Fruit fly (Drosophila melanogaster): Measurements from ENCODE around the gene cav.

The cav gene

DNA sequence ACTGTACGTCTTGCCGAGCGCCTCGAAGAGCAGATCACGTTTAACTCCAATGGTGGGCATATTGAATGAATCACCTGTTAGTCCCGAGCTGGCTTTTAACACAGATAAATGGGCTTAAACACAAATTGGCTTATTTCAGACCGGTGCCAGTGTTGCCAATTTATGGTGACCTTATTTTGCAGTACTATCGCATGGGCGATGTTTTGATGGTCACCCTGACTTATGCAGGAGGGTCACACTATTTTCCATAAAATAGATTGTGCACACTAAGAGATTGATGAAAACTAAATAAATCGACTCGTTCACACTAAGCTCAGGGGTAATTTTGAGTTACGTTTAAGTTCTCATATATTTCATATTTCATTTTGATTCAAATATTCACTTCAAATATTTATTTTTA, 31.6 kb downstream of the cav start, which contains the start of gene beta-PheRS:
beta-PheRS (minus strand) TSS at position 186 of the 400 bp plus-strand sequence.
- no peak for TF ChIP-seq CG12605 (GFP tag; IDR thresholded peaks at IDR 0.05)
- peak; percentile 11; the same call in 1 of the 3 replicates for TF ChIP-seq fd96Ca (GFP tag; IDR thresholded peaks at IDR 0.05)

DNA sequence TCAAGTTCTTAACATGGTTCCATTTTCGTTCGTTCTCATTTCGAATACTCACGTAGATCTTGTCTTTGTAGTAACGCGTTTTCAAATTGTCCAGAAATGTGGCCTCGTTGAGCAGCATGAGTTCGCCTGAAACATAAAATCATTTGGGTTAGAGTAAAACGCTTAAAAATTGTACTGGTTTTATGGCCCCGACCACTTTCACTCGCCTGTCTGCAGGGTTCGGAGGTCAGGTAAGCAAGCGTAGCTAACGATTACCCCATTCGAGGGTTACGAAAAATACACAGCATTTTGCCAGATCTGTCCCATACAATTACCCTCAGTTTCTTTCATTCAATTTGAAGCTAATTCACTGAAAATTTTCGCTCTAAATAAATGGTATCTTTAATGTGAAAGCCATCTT, 37.4 kb downstream of the cav start:
- TF ChIP-seq Snoo (tag; optimal IDR thresholded peaks at IDR 0.05) (no peak), Pif1B (GFP tag; optimal IDR thresholded peaks at IDR 0.05) (no peak), CG15710 (tag; optimal IDR thresholded peaks at IDR 0.05) (no peak), CG10348 (GFP tag; IDR thresholded peaks at IDR 0.05) (no peak), CG8301 (tag; optimal IDR thresholded peaks at IDR 0.05) (no peak), fd96Ca (GFP tag; IDR thresholded peaks at IDR 0.05) (no peak), EcR (GFP tag; optimal IDR thresholded peaks at IDR 0.05) (no peak), Pif1A (GFP tag; optimal IDR thresholded peaks at IDR 0.05) (no peak), CG8159 (tag; optimal IDR thresholded peaks at IDR 0.05) (no peak), CG13204 (GFP tag; optimal IDR thresholded peaks at IDR 0.05) (no peak), D1 (tag; optimal IDR thresholded peaks at IDR 0.05) (no peak), CG9948 (tag; optimal IDR thresholded peaks at IDR 0.05) (no peak)

DNA sequence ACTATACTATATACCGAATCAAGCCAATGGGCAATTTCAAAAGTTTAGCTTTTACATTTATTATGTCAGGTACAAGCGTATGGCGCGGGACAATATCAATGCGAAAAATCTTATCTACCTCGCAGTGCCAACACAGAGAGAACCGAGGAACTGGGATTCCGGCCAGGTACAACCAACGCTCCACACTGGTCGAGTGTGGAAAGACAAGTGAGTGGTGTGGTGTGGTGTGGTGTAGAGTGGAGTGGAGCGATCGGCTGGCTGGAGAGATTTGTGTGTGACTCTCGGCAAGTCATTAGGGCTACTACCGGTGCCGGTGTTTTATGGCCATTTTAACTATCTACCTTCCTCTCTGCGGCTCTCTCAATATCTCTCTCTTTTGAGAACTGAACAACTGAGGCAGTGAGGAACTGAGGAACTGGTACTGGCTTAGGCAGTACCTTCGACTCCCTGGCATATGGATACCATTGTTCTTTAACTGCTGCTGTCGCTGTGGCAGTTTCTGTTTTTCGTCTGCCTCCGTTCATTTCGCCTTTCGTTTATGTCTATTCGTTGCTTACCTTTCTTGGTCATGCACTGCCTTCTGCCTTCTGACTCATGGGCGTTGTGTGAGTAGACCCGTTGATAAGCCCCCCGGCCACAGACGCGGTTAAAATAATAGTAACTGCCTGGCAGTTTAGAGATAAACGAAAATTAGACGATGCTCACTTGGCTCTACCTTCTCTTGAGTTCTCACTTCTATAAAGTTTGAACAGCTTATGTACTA, 38.6 kb downstream of the cav start:
- TF ChIP-seq CG8301 (tag; optimal IDR thresholded peaks at IDR 0.05) (peak; percentile 89), EcR (GFP tag; optimal IDR thresholded peaks at IDR 0.05) (peak; percentile 75), CG34367 (tag; optimal IDR thresholded peaks at IDR 0.05) (peak; percentile 97), Pif1B (GFP tag; optimal IDR thresholded peaks at IDR 0.05) (peak; percentile 93), CG12605 (GFP tag; IDR thresholded peaks at IDR 0.05) (peak; percentile 88), Snoo (tag; optimal IDR thresholded peaks at IDR 0.05) (peak; percentile 93), Ets98B (GFP tag; IDR thresholded peaks at IDR 0.05) (peak; percentile 88), CG8159 (tag; optimal IDR thresholded peaks at IDR 0.05) (peak; percentile 97), CG10348 (GFP tag; IDR thresholded peaks at IDR 0.05) (peak; percentile 71), CG17806 (tag; optimal IDR thresholded peaks at IDR 0.05) (peak; percentile 96), CG4496 (GFP tag; IDR thresholded peaks at IDR 0.05) (peak; percentile 96), rn (GFP tag; IDR thresholded peaks at IDR 0.05) (peak; percentile 63; the same call in 1 of the 2 replicates), CG9948 (tag; optimal IDR thresholded peaks at IDR 0.05) (peak; percentile 96), CG32121 (GFP tag; IDR thresholded peaks at IDR 0.05) (peak; percentile 80), D1 (tag; optimal IDR thresholded peaks at IDR 0.05) (no peak), CG13204 (GFP tag; optimal IDR thresholded peaks at IDR 0.05) (peak; percentile 92), CG15710 (tag; optimal IDR thresholded peaks at IDR 0.05) (peak; percentile 98), gl (tag; optimal IDR thresholded peaks at IDR 0.05) (peak; percentile 96), fd96Ca (GFP tag; IDR thresholded peaks at IDR 0.05) (peak; percentile 94), CG14655 (GFP tag; optimal IDR thresholded peaks at IDR 0.05) (no peak), Pif1A (GFP tag; optimal IDR thresholded peaks at IDR 0.05) (peak; percentile 95)

DNA sequence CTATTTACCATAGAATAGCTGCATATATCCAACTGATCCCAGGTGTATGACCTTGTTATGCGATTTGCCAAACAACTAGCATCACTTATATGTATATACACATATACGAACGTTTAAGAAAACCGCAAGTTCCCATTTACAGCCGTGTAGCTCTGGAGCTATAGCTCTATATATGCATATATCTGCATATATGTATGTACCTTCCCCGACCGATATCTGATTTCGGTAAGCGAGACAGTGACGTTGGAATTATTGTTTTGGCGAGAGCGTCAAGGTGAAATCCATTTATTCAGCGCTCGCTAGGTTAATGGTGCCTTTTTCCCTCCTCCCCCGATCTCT, 39.1 kb downstream of the cav start:
- TF ChIP-seq CG12605 (GFP tag; IDR thresholded peaks at IDR 0.05) (no peak), CG17806 (tag; optimal IDR thresholded peaks at IDR 0.05) (no peak), gl (tag; optimal IDR thresholded peaks at IDR 0.05) (no peak), CG8301 (tag; optimal IDR thresholded peaks at IDR 0.05) (no peak), rn (GFP tag; IDR thresholded peaks at IDR 0.05) (no peak), Pif1B (GFP tag; optimal IDR thresholded peaks at IDR 0.05) (no peak), CG10348 (GFP tag; IDR thresholded peaks at IDR 0.05) (no peak), EcR (GFP tag; optimal IDR thresholded peaks at IDR 0.05) (no peak), fd96Ca (GFP tag; IDR thresholded peaks at IDR 0.05) (no peak), CG9948 (tag; optimal IDR thresholded peaks at IDR 0.05) (no peak), CG13204 (GFP tag; optimal IDR thresholded peaks at IDR 0.05) (no peak), CG4496 (GFP tag; IDR thresholded peaks at IDR 0.05) (no peak), D1 (tag; optimal IDR thresholded peaks at IDR 0.05) (no peak), CG32121 (GFP tag; IDR thresholded peaks at IDR 0.05) (no peak), Pif1A (GFP tag; optimal IDR thresholded peaks at IDR 0.05) (no peak), Ets98B (GFP tag; IDR thresholded peaks at IDR 0.05) (no peak), CG15710 (tag; optimal IDR thresholded peaks at IDR 0.05) (no peak), CG34367 (tag; optimal IDR thresholded peaks at IDR 0.05) (no peak), CG8159 (tag; optimal IDR thresholded peaks at IDR 0.05) (no peak), Snoo (tag; optimal IDR thresholded peaks at IDR 0.05) (no peak)

DNA sequence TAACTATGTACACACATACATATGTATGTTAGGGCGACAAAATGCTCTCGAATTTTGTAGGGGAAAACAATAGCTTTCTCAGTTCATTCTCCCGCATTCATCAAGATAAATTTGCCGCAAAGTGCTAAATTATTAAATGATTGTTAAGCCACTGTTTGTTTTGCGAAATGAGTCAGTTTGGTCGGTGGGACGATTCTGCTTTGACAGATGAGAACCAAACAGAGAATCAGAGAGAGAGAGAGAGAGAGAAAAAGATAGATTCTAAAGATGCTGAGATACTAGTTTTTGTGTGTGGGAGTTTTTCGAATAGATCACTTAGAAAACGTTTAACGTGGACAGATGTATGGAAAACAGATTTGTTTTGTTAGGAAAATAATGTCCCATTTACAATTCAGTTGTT, 39.5 kb downstream of the cav start:
- TF ChIP-seq rn (GFP tag; IDR thresholded peaks at IDR 0.05), result no peak
- TF ChIP-seq CG34367 (tag; optimal IDR thresholded peaks at IDR 0.05), result no peak
- no peak for TF ChIP-seq CG8159 (tag; optimal IDR thresholded peaks at IDR 0.05)
- no peak for TF ChIP-seq CG9948 (tag; optimal IDR thresholded peaks at IDR 0.05)
- no peak for TF ChIP-seq Snoo (tag; optimal IDR thresholded peaks at IDR 0.05)
- no peak for TF ChIP-seq Pif1A (GFP tag; optimal IDR thresholded peaks at IDR 0.05)
- no peak for TF ChIP-seq fd96Ca (GFP tag; IDR thresholded peaks at IDR 0.05)
- no peak for TF ChIP-seq CG4496 (GFP tag; IDR thresholded peaks at IDR 0.05)
- TF ChIP-seq CG32121 (GFP tag; IDR thresholded peaks at IDR 0.05), result no peak
- no peak for TF ChIP-seq Pif1B (GFP tag; optimal IDR thresholded peaks at IDR 0.05)
- no peak for TF ChIP-seq D1 (tag; optimal IDR thresholded peaks at IDR 0.05)
- TF ChIP-seq CG15710 (tag; optimal IDR thresholded peaks at IDR 0.05), result no peak
- no peak for TF ChIP-seq CG14655 (GFP tag; optimal IDR thresholded peaks at IDR 0.05)
- no peak for TF ChIP-seq Ets98B (GFP tag; IDR thresholded peaks at IDR 0.05)
- no peak for TF ChIP-seq CG17806 (tag; optimal IDR thresholded peaks at IDR 0.05)
- TF ChIP-seq CG13204 (GFP tag; optimal IDR thresholded peaks at IDR 0.05), result no peak
- no peak for TF ChIP-seq gl (tag; optimal IDR thresholded peaks at IDR 0.05)
- no peak for TF ChIP-seq CG12605 (GFP tag; IDR thresholded peaks at IDR 0.05)

Data from whole organism, pupa.